Fruit fly (Drosophila melanogaster): ENCODE data around the gene mRF1.

DNA sequence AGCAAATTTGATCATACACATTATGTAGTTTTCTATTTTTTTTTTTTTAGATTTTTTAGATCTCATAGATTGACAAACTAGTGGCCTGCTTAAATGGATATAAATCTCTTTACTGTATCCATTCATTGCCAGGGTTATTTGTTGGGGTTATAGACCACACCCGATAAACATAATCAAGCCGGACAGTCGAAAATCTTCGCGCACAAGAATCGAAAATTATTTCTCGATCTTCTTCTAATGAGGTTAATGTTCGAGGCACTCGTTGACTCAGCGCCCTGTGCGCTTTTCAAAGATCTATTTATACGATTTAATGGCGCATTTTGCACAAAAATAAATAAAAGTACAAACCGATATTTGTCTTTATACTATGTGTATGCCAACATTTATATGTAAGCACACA, 39.9 kb downstream of the mRF1 start, which contains the start of gene CG31730:
- no peak for TF ChIP-seq Myc (optimal IDR thresholded peaks at IDR 0.05)
- no peak for TF ChIP-seq fru (GFP tag; optimal IDR thresholded peaks at IDR 0.05)
- TF ChIP-seq brk (GFP tag; optimal IDR thresholded peaks at IDR 0.05): no peak
- no peak for TF ChIP-seq GATAd (GFP tag; optimal IDR thresholded peaks at IDR 0.05)
- TF ChIP-seq foxo (GFP tag; optimal IDR thresholded peaks at IDR 0.05): no peak
- TF ChIP-seq br (GFP tag; optimal IDR thresholded peaks at IDR 0.05): no peak
- no peak for TF ChIP-seq ey (GFP tag; optimal IDR thresholded peaks at IDR 0.05)
- TF ChIP-seq dl (GFP tag; optimal IDR thresholded peaks at IDR 0.05; ENCODE audit: insufficient read depth in 1 of 2, partially characterized antibody in 2 of 2): no peak
- no peak for TF ChIP-seq CG32264 (GFP tag; optimal IDR thresholded peaks at IDR 0.05)
- TF ChIP-seq Rel (GFP tag; optimal IDR thresholded peaks at IDR 0.05): no peak
- no peak for TF ChIP-seq Rel (tag; optimal IDR thresholded peaks at IDR 0.05)
- TF ChIP-seq woc (GFP tag; optimal IDR thresholded peaks at IDR 0.05): no peak
- no peak for TF ChIP-seq Dfd (GFP tag; optimal IDR thresholded peaks at IDR 0.05)
